Worm (Caenorhabditis elegans) whole organism, young adult: ENCODE measurements around the gene F09E5.8.

Experiments
- F23B12.7 ChIP-seq: sonication (generic microtip); optimal IDR thresholded peaks from 2 replicates; lab custom pipeline; 2017; ENCODE audit warnings: missing genetic modification characterization, mild to moderate bottlenecking, missing compliant biosample characterization, antibody characterized with exemption, moderate library complexity; ENCODE audit not compliant: insufficient read depth
- F55B11.4 ChIP-seq: sonication (generic microtip); optimal IDR thresholded peaks from 2 replicates; lab custom pipeline; 2016; ENCODE audit warnings: missing compliant biosample characterization, missing genetic modification characterization, borderline replicate concordance; ENCODE audit not compliant: insufficient read depth
- F57A8.1 ChIP-seq: fragments of 200-800 bp; sonication (Bioruptor generic); optimal IDR thresholded peaks from 2 replicates; lab custom pipeline; 2018; ENCODE audit warnings: mild to moderate bottlenecking, missing genetic modification characterization, moderate library complexity, missing compliant biosample characterization
- F57C9.4 ChIP-seq: sonication (generic microtip); optimal IDR thresholded peaks from 2 replicates; lab custom pipeline; 2017; ENCODE audit warnings: mild to moderate bottlenecking, missing genetic modification characterization, missing compliant biosample characterization
- K11D2.4 ChIP-seq: fragments of 200-800 bp; sonication (Bioruptor generic); IDR thresholded peaks from 2 replicates; pipeline ENCODE4 v1.3.6; 2022; ENCODE audit warnings: missing genetic modification reagents, missing genetic modification characterization, missing compliant biosample characterization
- K12H6.12 ChIP-seq: fragments of 200-800 bp; sonication (Bioruptor generic); optimal IDR thresholded peaks from 2 replicates; lab custom pipeline; 2018; ENCODE audit warnings: mild to moderate bottlenecking, missing genetic modification characterization, missing compliant biosample characterization
- Y53G8AR.9 ChIP-seq: fragments of 200-800 bp; sonication (Bioruptor generic); conservative IDR thresholded peaks from 2 replicates; pipeline ENCODE4 v1.3.6; 2022; ENCODE audit warnings: missing genetic modification reagents, missing genetic modification characterization, missing compliant biosample characterization
- ZK185.1 ChIP-seq: sonication (generic microtip); optimal IDR thresholded peaks from 2 replicates; lab custom pipeline; 2016; ENCODE audit warnings: mild to moderate bottlenecking, missing genetic modification characterization, missing compliant biosample characterization; ENCODE audit not compliant: poor library complexity, severe bottlenecking
- atf-7 ChIP-seq: sonication (generic microtip); optimal IDR thresholded peaks from 2 replicates; lab custom pipeline; 2017; ENCODE audit warnings: mild to moderate bottlenecking, missing genetic modification characterization, missing compliant biosample characterization
- athp-1 ChIP-seq: sonication (generic microtip); optimal IDR thresholded peaks from 2 replicates; lab custom pipeline; 2017; ENCODE audit warnings: mild to moderate bottlenecking, missing genetic modification characterization, missing compliant biosample characterization
- attf-5 ChIP-seq: fragments of 200-800 bp; sonication (Bioruptor generic); optimal IDR thresholded peaks from 2 replicates; lab custom pipeline; 2018; ENCODE audit warnings: mild to moderate bottlenecking, missing genetic modification characterization, missing compliant biosample characterization
- attf-6 ChIP-seq: fragments of 200-800 bp; sonication (Bioruptor generic); IDR thresholded peaks from 2 replicates; pipeline ENCODE4 v1.3.6; 2022; ENCODE audit warnings: missing genetic modification reagents, missing genetic modification characterization, missing compliant biosample characterization
- bed-2 ChIP-seq: fragments of 200-800 bp; sonication (Bioruptor generic); IDR thresholded peaks from 2 replicates; pipeline ENCODE4 v1.3.6; 2022; ENCODE audit warnings: missing genetic modification reagents, missing genetic modification characterization, missing compliant biosample characterization
- cebp-1 ChIP-seq, 2 experiments: fragments of 200-800 bp in 1 of 2; sonication (Bioruptor generic) in 1 of 2; sonication (generic microtip) in 1 of 2; IDR thresholded peaks in 1 of 2; optimal IDR thresholded peaks in 1 of 2; 2 replicates each; pipeline versions ENCODE4 v1.3.6 to Lab custom; 2017 to 2022; ENCODE audit warnings: missing compliant biosample characterization in 2 of 2, missing genetic modification characterization in 2 of 2, mild to moderate bottlenecking in 1 of 2, missing genetic modification reagents in 1 of 2, moderate library complexity in 1 of 2
- ceh-100 ChIP-seq: fragments of 200-800 bp; sonication (Bioruptor generic); IDR thresholded peaks from 2 replicates; pipeline ENCODE4 v1.3.6; 2022; ENCODE audit warnings: missing genetic modification reagents, missing genetic modification characterization, missing compliant biosample characterization
- ceh-27 ChIP-seq: fragments of 200-800 bp; sonication (Bioruptor generic); optimal IDR thresholded peaks from 2 replicates; lab custom pipeline; 2018; ENCODE audit warnings: mild to moderate bottlenecking, missing genetic modification characterization, moderate library complexity, missing compliant biosample characterization
- ceh-58 ChIP-seq: fragments of 200-800 bp; sonication (Bioruptor generic); IDR thresholded peaks from 2 replicates; pipeline ENCODE4 v1.3.6; 2022; ENCODE audit warnings: missing genetic modification characterization, missing compliant biosample characterization
- chd-7 ChIP-seq: sonication (generic microtip); optimal IDR thresholded peaks from 2 replicates; lab custom pipeline; 2016; ENCODE audit warnings: mild to moderate bottlenecking, missing genetic modification characterization, moderate library complexity, missing compliant biosample characterization
- dpff-1 ChIP-seq: sonication (generic microtip); optimal IDR thresholded peaks from 2 replicates; lab custom pipeline; 2017; ENCODE audit warnings: mild to moderate bottlenecking, missing genetic modification characterization, missing compliant biosample characterization
- gei-17 ChIP-seq: fragments of 200-800 bp; sonication (Bioruptor generic); optimal IDR thresholded peaks from 2 replicates; lab custom pipeline; 2018; ENCODE audit warnings: mild to moderate bottlenecking, missing genetic modification characterization, missing compliant biosample characterization
- hmg-1.2 ChIP-seq: fragments of 200-800 bp; sonication (Bioruptor generic); IDR thresholded peaks from 2 replicates; pipeline ENCODE4 v1.3.6; 2022; ENCODE audit warnings: missing genetic modification reagents, missing genetic modification characterization, missing compliant biosample characterization
- lin-35 ChIP-seq, 3 experiments: fragments of 150-350 bp in 2 of 3; sonication (generic microtip) in 1 of 3; optimal IDR thresholded peaks; 2 replicates each; lab custom pipeline; 2014 to 2018; ENCODE audit warnings: missing biosample characterization in 3 of 3, missing genetic modification characterization in 3 of 3, missing genetic modification reagents in 3 of 3
- lin-40 ChIP-seq: sonication (generic microtip); optimal IDR thresholded peaks from 2 replicates; lab custom pipeline; 2016; ENCODE audit warnings: missing genetic modification characterization, mild to moderate bottlenecking, missing compliant biosample characterization, missing genotype, missing genetic modification reagents
- madf-8 ChIP-seq: fragments of 200-800 bp; sonication (Bioruptor generic); conservative IDR thresholded peaks from 2 replicates; pipeline ENCODE4 v1.3.6; 2022; ENCODE audit warnings: missing genetic modification reagents, missing genetic modification characterization, missing compliant biosample characterization
- mcd-1 ChIP-seq: fragments of 200-800 bp; sonication (Bioruptor generic); IDR thresholded peaks from 2 replicates; pipeline ENCODE4 v1.3.6; 2022; ENCODE audit warnings: missing genetic modification reagents, missing genetic modification characterization, missing compliant biosample characterization
- nfyb-1 ChIP-seq: fragments of 200-800 bp; sonication (Bioruptor generic); IDR thresholded peaks from 2 replicates; pipeline ENCODE4 v1.3.6; 2022; ENCODE audit warnings: missing genetic modification reagents, missing genetic modification characterization, missing compliant biosample characterization
- nhr-120 ChIP-seq: fragments of 200-800 bp; sonication (Bioruptor generic); IDR thresholded peaks from 2 replicates; pipeline ENCODE4 v1.3.6; 2022; ENCODE audit warnings: missing genetic modification characterization, missing compliant biosample characterization
- nhr-80 ChIP-seq: sonication (generic microtip); optimal IDR thresholded peaks from 2 replicates; lab custom pipeline; 2016; ENCODE audit warnings: missing genetic modification characterization, missing compliant biosample characterization
- snpc-3.4 ChIP-seq: sonication (generic microtip); optimal IDR thresholded peaks from 2 replicates; lab custom pipeline; 2017; ENCODE audit warnings: missing genetic modification characterization, mild to moderate bottlenecking, missing compliant biosample characterization, antibody characterized with exemption, moderate library complexity, missing genotype, missing genetic modification reagents
- snpc-4 ChIP-seq, 5 experiments: fragments of 150-350 bp in 1 of 5; sonication (generic microtip) in 4 of 5; optimal IDR thresholded peaks; 2 replicates each; lab custom pipeline; 2014 to 2018; ENCODE audit warnings: missing genetic modification characterization in 5 of 5, missing biosample characterization in 3 of 5, antibody characterized with exemption in 2 of 5, mild to moderate bottlenecking in 2 of 5, missing compliant biosample characterization in 2 of 5, missing genotype in 2 of 5, moderate library complexity in 2 of 5, missing genetic modification reagents in 1 of 5
- somi-1 ChIP-seq: fragments of 200-800 bp; sonication (Bioruptor generic); optimal IDR thresholded peaks from 2 replicates; lab custom pipeline; 2018; ENCODE audit warnings: mild to moderate bottlenecking, missing genetic modification characterization, missing compliant biosample characterization
- sptf-2 ChIP-seq: fragments of 200-800 bp; sonication (Bioruptor generic); optimal IDR thresholded peaks from 2 replicates; lab custom pipeline; 2018; ENCODE audit warnings: mild to moderate bottlenecking, missing genetic modification characterization, missing compliant biosample characterization
- tbp1 ChIP-seq: fragments of 200-800 bp; sonication (Bioruptor generic); optimal IDR thresholded peaks from 2 replicates; lab custom pipeline; 2018; ENCODE audit warnings: mild to moderate bottlenecking, missing genetic modification characterization, missing compliant biosample characterization
- unc-130 ChIP-seq: sonication (generic microtip); optimal IDR thresholded peaks from 2 replicates; lab custom pipeline; 2016; ENCODE audit warnings: missing genetic modification reagents, missing genetic modification characterization, missing compliant biosample characterization
- zfh-2 ChIP-seq: fragments of 200-800 bp; sonication (Bioruptor generic); conservative IDR thresholded peaks from 2 replicates; pipeline ENCODE4 v1.3.6; 2022; ENCODE audit warnings: missing genetic modification reagents, missing genetic modification characterization, missing compliant biosample characterization
- ztf-22 ChIP-seq: fragments of 200-800 bp; sonication (Bioruptor generic); optimal IDR thresholded peaks from 2 replicates; lab custom pipeline; 2018; ENCODE audit warnings: mild to moderate bottlenecking, missing genetic modification characterization, moderate library complexity, missing compliant biosample characterization
- ztf-28 ChIP-seq: fragments of 200-800 bp; sonication (Bioruptor generic); IDR thresholded peaks from 2 replicates; pipeline ENCODE4 v1.3.6; 2022; ENCODE audit warnings: missing genetic modification reagents, missing genetic modification characterization, missing compliant biosample characterization
- ztf-6 ChIP-seq: fragments of 200-800 bp; sonication (Bioruptor generic); IDR thresholded peaks from 2 replicates; pipeline ENCODE4 v1.3.6; 2022; ENCODE audit warnings: missing genetic modification reagents, missing genetic modification characterization, missing compliant biosample characterization

Gene F09E5.8

DNA sequence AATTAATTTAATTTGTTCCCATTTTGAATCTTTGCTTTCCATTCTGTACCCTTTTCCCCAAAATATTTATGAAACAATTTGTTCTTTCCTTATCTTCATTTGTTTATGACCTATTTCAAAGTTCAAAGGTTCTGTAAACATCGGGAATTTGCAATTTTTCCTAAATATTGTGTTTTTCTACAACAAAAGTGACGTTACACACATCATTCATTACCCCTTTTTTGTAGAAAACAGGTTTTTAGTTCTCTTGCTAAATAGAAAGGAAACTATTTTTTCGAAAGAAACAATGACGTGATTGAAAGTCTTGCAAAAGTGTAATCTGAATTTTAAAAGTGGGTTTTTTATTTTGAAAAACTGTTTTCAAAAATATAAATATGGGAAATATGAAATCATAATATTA lies 25.8 kb upstream of the F09E5.8 start:
- TF ChIP-seq ZK185.1 (no peak), F55B11.4 (tag; lab: Kevin White, UChicago) (no peak), F23B12.7 (tag; lab: Kevin White, UChicago) (no peak), atf-7 (tag; lab: Kevin White, UChicago) (no peak)

DNA sequence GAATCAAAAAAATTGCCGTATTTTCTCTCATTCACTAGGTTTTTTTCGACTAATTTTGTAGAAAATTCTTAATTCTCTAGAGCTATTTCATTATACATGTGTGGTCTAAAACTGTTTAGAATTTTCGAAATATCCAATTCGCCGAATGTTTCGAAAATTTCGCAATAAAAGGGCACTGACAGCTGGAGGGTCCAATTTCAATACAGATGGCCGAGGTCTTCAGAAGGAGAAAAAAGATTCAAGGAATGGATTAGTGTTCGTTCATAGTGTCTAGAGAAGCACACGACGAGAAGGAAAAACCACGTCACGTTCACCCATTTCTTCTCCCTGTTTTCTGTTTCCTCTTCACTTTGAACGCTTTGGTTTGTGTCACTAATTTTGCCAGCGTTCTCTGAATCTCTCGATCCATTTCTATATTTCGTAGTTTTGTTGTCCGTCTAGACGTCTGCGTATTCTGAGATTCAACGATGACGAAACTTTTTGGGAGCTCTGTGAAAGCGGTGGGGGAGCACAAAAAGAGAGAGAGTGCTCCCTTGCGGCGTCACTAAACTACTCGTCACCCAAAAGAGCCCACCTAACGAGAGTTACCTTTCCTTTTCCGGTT lies 24.3 kb upstream of the F09E5.8 start:
- TF ChIP-seq madf-8 (GFP tag; lab: Robert Waterston, UW): no peak
- no peak for TF ChIP-seq Y53G8AR.9 (GFP tag; lab: Robert Waterston, UW)
- no peak for TF ChIP-seq ztf-28 (GFP tag; lab: Robert Waterston, UW)
- TF ChIP-seq unc-130 (GFP tag; lab: Kevin White, UChicago): no peak
- peak; percentile 19 for TF ChIP-seq ceh-27
- TF ChIP-seq chd-7 (tag; lab: Kevin White, UChicago): peak; percentile 28
- no peak for TF ChIP-seq somi-1 (GFP tag; lab: Kevin White, UChicago)
- peak in 1 of 3 experiments; percentile 55 for TF ChIP-seq lin-35 (GFP tag; optimal IDR thresholded peaks at IDR 0.05; lab: Kevin White, UChicago)
- peak; percentile 21 for TF ChIP-seq attf-5 (GFP tag; lab: Kevin White, UChicago)
- peak; percentile 85 for TF ChIP-seq hmg-1.2 (GFP tag; lab: Robert Waterston, UW)
- TF ChIP-seq mcd-1 (GFP tag; lab: Robert Waterston, UW): 0 out of 2 replicates have a peak, but pooled peaks have one; percentile 16
- TF ChIP-seq lin-40 (tag; lab: Kevin White, UChicago): peak; percentile 31
- TF ChIP-seq K11D2.4: 0 out of 2 replicates have a peak, but pooled peaks have one; percentile 38
- TF ChIP-seq nfyb-1 (GFP tag; lab: Robert Waterston, UW): 0 out of 2 replicates have a peak, but pooled peaks have one; percentile 29
- peak; percentile 32 for TF ChIP-seq ZK185.1
- TF ChIP-seq atf-7 (tag; lab: Kevin White, UChicago): peak; percentile 18
- no peak for TF ChIP-seq athp-1 (tag; lab: Kevin White, UChicago)
- TF ChIP-seq zfh-2: peak; percentile 56; the same call in 1 of the 2 replicates
- TF ChIP-seq cebp-1 (GFP tag; IDR thresholded peaks at IDR 0.05; lab: Robert Waterston, UW): no peak
- peak; percentile 95 for TF ChIP-seq cebp-1 (tag; optimal IDR thresholded peaks at IDR 0.05; lab: Kevin White, UChicago)
- peak; percentile 11 for TF ChIP-seq tbp1 (GFP tag; lab: Kevin White, UChicago)
- TF ChIP-seq ceh-58 (GFP tag; lab: Robert Waterston, UW): no peak
- no peak for TF ChIP-seq snpc-4 (GFP tag; optimal IDR thresholded peaks at IDR 0.05; lab: Kevin White, UChicago)
- peak in 1 of 4 experiments; percentile 8 for TF ChIP-seq snpc-4 (tag; optimal IDR thresholded peaks at IDR 0.05; lab: Kevin White, UChicago)
- TF ChIP-seq nhr-80 (tag; lab: Kevin White, UChicago): peak; percentile 53
- TF ChIP-seq K12H6.12 (tag; lab: Kevin White, UChicago): peak; percentile 79

DNA sequence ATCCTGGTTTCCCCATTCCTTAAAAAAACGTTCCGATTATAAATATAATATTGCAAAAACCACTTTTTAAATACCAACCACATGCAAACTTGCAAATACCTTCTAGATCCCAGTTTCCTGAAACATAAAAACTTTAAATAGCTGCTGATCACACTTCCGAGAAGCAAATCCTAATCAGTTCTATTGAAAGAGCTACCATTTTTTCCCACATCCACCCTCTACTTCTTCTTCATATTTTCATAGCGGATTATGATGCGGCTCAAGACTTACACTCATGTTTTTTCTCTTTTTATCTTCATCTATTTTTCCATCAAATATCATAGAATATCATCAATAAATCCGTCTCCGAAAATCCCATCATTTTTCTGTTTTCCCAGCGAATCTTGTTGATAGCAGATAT lies 23.6 kb upstream of the F09E5.8 start:
- TF ChIP-seq ceh-100 (no peak), F57A8.1 (GFP tag; lab: Kevin White, UChicago) (no peak), ztf-6 (GFP tag; lab: Robert Waterston, UW) (no peak), attf-6 (GFP tag; lab: Robert Waterston, UW) (no peak), bed-2 (GFP tag; lab: Robert Waterston, UW) (no peak), somi-1 (GFP tag; lab: Kevin White, UChicago) (no peak), dpff-1 (no peak), lin-40 (tag; lab: Kevin White, UChicago) (no peak), K12H6.12 (tag; lab: Kevin White, UChicago) (no peak), ztf-28 (GFP tag; lab: Robert Waterston, UW) (no peak), ztf-22 (GFP tag; lab: Kevin White, UChicago) (no peak), snpc-3.4 (tag; lab: Kevin White, UChicago) (no peak), F57C9.4 (no peak), nhr-120 (GFP tag; lab: Robert Waterston, UW) (no peak), sptf-2 (GFP tag; lab: Kevin White, UChicago) (no peak), gei-17 (GFP tag; lab: Kevin White, UChicago) (no peak)
